Worm (Caenorhabditis elegans): ENCODE measurements around the gene mes-4.
A peak's percentile ranks its signal among the peaks of the same experiment; 100 is the strongest.

DNA sequence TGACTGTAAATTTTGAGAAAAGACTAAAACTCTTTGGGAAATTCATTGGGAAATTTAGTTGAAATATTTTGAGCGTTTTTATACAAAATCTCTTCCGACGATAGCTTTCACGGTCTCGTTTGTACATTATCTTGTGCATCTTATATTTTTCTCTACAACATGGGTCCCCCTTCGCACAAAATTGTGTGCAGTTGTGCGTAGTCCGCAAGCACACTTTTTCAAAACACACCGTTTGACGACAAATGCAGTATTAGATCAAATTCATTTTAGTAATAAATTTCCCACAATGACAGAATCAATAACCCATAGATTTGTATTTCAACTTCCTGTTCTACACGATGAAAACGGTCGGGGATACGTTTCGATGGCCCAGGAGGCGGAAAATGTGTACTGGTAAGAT, 20.5 kb upstream of the mes-4 start, which contains the start of gene F25H9.2:
- TF ChIP-seq ces-1 (GFP tag; optimal IDR thresholded peaks at IDR 0.05): peak; percentile 29
- TF ChIP-seq unc-39 (tag; optimal IDR thresholded peaks at IDR 0.05): no peak
- TF ChIP-seq mls-2 (tag; optimal IDR thresholded peaks at IDR 0.05): no peak
- TF ChIP-seq pha-4 (tag; optimal IDR thresholded peaks at IDR 0.05): peak; percentile 11
- TF ChIP-seq bed-3 (GFP tag; optimal IDR thresholded peaks at IDR 0.05): no peak
- no peak for TF ChIP-seq blmp-1 (tag; optimal IDR thresholded peaks at IDR 0.05)
- no peak for TF ChIP-seq nhr-2 (tag; optimal IDR thresholded peaks at IDR 0.05)
- TF ChIP-seq nhr-12 (tag; optimal IDR thresholded peaks at IDR 0.05): no peak
- TF ChIP-seq nhr-237 (tag; optimal IDR thresholded peaks at IDR 0.05): no peak
- TF ChIP-seq snpc-4 (tag; optimal IDR thresholded peaks at IDR 0.05): no peak
- TF ChIP-seq nhr-76 (tag; optimal IDR thresholded peaks at IDR 0.05): no peak
- no peak for TF ChIP-seq lin-13 (tag; optimal IDR thresholded peaks at IDR 0.05)

Data from whole organism, mixed stage, embryonic.